Worm (Caenorhabditis elegans) whole organism, early embryonic: ENCODE results near the gene W02B12.11.
"Not testable (repeated sequence)": the region's sequence is repeated elsewhere in the genome, so short reads cannot be mapped to it uniquely, and the experiment has no call there.

ENCODE experiments used
- B0310.2 ChIP-seq: sonication (generic microtip); optimal IDR thresholded peaks from 2 replicates; lab custom pipeline; 2016; ENCODE audit warnings: mild to moderate bottlenecking, missing genetic modification characterization, missing compliant biosample characterization
- F13C5.2 ChIP-seq: sonication (generic microtip); optimal IDR thresholded peaks from 2 replicates; lab custom pipeline; 2017; ENCODE audit warnings: mild to moderate bottlenecking, missing genetic modification characterization, inconsistent platforms, missing compliant biosample characterization
- aly-1 ChIP-seq: sonication (generic microtip); optimal IDR thresholded peaks from 2 replicates; lab custom pipeline; 2016; ENCODE audit warnings: missing genetic modification characterization, missing compliant biosample characterization
- ama-1 ChIP-seq: fragments of 150-350 bp; optimal IDR thresholded peaks from 2 replicates; lab custom pipeline; 2014
- ceh-13 ChIP-seq: fragments of 200-800 bp; sonication (Bioruptor generic); optimal IDR thresholded peaks from 2 replicates; lab custom pipeline; 2018; ENCODE audit warnings: mild to moderate bottlenecking, missing genetic modification characterization, missing compliant biosample characterization
- ceh-36 ChIP-seq: sonication (generic microtip); optimal IDR thresholded peaks from 2 replicates; lab custom pipeline; 2016; ENCODE audit warnings: missing genetic modification characterization, inconsistent platforms, missing compliant biosample characterization
- ets-7 ChIP-seq: sonication (generic microtip); optimal IDR thresholded peaks from 2 replicates; lab custom pipeline; 2016; ENCODE audit warnings: missing genotype, missing genetic modification characterization, missing compliant biosample characterization
- flt-1 ChIP-seq: fragments of 200-800 bp; sonication (Bioruptor generic); IDR thresholded peaks from 2 replicates; pipeline ENCODE4 v1.3.6; 2022; ENCODE audit warnings: missing genetic modification characterization, missing compliant biosample characterization
- hmbx-1 ChIP-seq: sonication (generic microtip); optimal IDR thresholded peaks from 2 replicates; lab custom pipeline; 2016; ENCODE audit warnings: mild to moderate bottlenecking, missing genetic modification characterization, missing compliant biosample characterization
- hmg-4 ChIP-seq: fragments of 200-800 bp; sonication (Bioruptor generic); optimal IDR thresholded peaks from 2 replicates; lab custom pipeline; 2018; ENCODE audit warnings: mild to moderate bottlenecking, missing genetic modification characterization, missing compliant biosample characterization
- hnd-1 ChIP-seq: sonication (generic microtip); optimal IDR thresholded peaks from 2 replicates; lab custom pipeline; 2016; ENCODE audit warnings: missing genetic modification characterization, missing compliant biosample characterization
- pes-1 ChIP-seq: fragments of 200-800 bp; sonication (Bioruptor generic); IDR thresholded peaks from 2 replicates; pipeline ENCODE4 v1.3.6; 2022; ENCODE audit warnings: missing genetic modification reagents, missing genetic modification characterization, missing compliant biosample characterization
- scrt-1 ChIP-seq: fragments of 200-800 bp; sonication (Bioruptor generic); IDR thresholded peaks from 2 replicates; pipeline ENCODE4 v1.3.6; 2022; ENCODE audit warnings: missing genetic modification characterization, missing compliant biosample characterization
- sea-1 ChIP-seq: fragments of 200-800 bp; sonication (Bioruptor generic); conservative IDR thresholded peaks from 2 replicates; pipeline ENCODE4 v1.3.6; 2022; ENCODE audit warnings: missing genetic modification characterization, missing compliant biosample characterization
- tbx-11 ChIP-seq: fragments of 200-800 bp; sonication (Bioruptor generic); IDR thresholded peaks from 2 replicates; pipeline ENCODE4 v1.3.6; 2022; ENCODE audit warnings: missing genetic modification characterization, missing compliant biosample characterization
- tbx-37 ChIP-seq: fragments of 200-800 bp; sonication (Bioruptor generic); conservative IDR thresholded peaks from 2 replicates; pipeline ENCODE4 v1.3.6; 2022; ENCODE audit warnings: missing genetic modification reagents, missing genetic modification characterization, missing compliant biosample characterization
- tra-4 ChIP-seq: sonication (generic microtip); optimal IDR thresholded peaks from 2 replicates; lab custom pipeline; 2017; ENCODE audit warnings: missing genetic modification characterization, missing compliant biosample characterization

W02B12.11 gene

DNA sequence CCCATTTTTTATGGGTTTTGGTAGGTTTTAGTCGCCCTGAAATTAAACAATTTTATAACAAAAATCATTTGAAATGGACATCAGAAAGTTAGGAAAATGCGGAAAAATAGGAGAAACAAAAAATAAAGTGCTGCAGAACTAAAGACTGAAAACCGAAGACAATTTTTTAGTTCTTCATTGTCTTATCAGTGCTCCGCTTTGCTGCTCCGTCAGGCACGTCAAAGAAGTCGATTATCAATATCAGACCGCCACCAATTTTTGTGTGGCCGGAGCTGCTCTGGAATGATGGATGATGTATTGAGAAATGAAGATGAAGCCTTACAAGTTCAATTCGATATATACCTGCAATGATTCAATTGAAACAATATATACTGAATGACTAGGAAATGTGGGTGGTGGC lies 35.2 kb upstream of the W02B12.11 start, which contains the start of gene vha-6:
TSS of gene vha-6 (minus strand) at position 36 of the 400 bp plus-strand sequence.
- no peak for TF ChIP-seq hnd-1
- TF ChIP-seq scrt-1, result no peak
- no peak for TF ChIP-seq sea-1 (GFP tag; lab: Robert Waterston, UW)
- no peak for TF ChIP-seq F13C5.2 (tag; lab: Kevin White, UChicago)
- no peak for TF ChIP-seq pes-1
- no peak for TF ChIP-seq tbx-11 (GFP tag; lab: Robert Waterston, UW)

DNA sequence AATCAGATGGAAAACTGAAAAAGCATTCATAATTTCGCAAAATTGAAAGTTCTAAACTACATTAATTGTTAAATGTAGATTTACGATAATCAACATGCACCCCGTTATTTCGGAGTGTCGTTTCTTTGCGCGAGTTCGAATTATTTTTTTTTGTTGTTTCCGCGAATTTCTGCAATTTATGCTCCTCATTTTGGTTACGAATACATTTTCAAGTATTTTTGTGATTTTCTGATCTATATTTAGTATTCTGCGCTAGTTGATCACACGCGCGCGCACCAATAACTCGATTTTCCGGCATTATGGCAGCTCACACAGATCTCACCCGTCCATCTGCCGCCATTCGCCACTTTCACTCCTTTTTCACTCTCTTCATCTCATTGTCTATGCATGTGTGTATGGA lies 33.4 kb upstream of the W02B12.11 start, which contains the start of gene VW02B12L.2:
TSS of gene VW02B12L.2 (minus strand) at position 65 of the 400 bp plus-strand sequence.
- TF ChIP-seq scrt-1 (no peak), B0310.2 (tag; lab: Kevin White, UChicago) (no peak), ets-7 (tag; lab: Kevin White, UChicago) (no peak), aly-1 (tag; lab: Kevin White, UChicago) (no peak), tbx-37 (no peak), hmg-4 (GFP tag; lab: Kevin White, UChicago) (peak; percentile 21), hnd-1 (no peak), flt-1 (GFP tag; lab: Robert Waterston, UW) (no peak), tbx-11 (GFP tag; lab: Robert Waterston, UW) (no peak)

DNA sequence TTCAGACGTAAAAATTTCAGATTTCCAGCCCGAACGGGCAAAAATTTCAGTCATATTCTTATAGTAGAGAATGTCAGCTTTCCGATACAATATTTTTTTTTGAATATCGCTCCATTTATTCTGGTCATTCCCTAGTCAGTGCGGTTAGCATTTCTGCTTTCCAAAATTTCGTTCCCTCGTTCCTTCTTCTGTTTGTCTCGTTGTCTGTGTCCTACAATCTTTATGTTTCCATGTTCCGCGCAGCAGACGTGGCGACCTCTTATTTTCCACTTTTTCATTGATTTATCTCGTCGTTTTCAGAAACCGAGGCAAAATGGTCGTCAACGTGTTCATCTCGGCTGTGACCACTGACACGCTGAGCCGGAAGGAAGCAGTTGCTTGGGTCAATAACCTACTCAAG lies 31.2 kb upstream of the W02B12.11 start, which contains the start of gene ebp-2:
TSS of gene ebp-2 (plus strand) at position 301 of the 400 bp plus-strand sequence.
- TF ChIP-seq ets-7 (tag; lab: Kevin White, UChicago); sea-1 (GFP tag; lab: Robert Waterston, UW); pes-1: not testable (repeated sequence)

DNA sequence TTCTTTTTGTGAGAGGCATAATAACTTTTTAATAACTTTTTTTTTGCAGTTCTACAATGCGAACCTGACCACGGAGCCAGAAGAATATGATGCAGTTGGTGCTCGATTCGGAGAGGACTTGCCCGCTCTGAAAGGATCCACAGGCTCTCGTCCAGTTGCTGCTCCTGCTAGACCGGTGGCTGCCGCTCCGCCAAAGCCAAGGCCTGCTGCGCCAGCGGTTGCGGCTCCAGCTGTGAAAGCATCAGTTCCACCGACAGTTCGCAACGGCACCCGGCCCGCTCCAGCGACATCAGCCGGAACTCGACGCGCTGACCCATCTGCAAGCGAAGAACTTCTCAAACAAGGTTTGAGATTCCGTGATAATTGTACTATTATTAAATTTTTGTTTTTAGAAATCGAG lies 30.5 kb upstream of the W02B12.11 start:
- no peak for TF ChIP-seq ets-7 (tag; lab: Kevin White, UChicago)

DNA sequence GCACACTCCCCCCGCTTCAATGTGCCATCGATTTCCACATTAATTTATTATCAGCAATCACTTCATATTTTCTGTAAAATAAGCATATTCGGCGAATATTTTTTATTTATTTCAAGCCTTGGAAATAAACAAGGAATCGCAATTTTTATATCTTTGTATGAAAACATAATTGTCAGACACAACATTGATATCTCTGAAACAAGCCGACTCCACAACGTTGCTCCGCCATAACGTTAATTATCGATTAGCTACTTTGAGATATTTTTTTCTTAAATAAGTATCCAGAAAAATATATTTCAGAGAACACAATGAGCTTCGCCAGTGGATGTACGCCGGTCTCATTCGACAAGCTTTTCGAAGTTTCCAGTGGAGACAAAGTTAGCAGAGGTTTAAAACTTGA lies 29.8 kb upstream of the W02B12.11 start, which contains the start of gene adbp-1:
TSS of gene adbp-1 (plus strand) at position 301 of the 400 bp plus-strand sequence.
- TF ChIP-seq flt-1 (GFP tag; lab: Robert Waterston, UW) (no peak), sea-1 (GFP tag; lab: Robert Waterston, UW) (no peak), B0310.2 (tag; lab: Kevin White, UChicago) (no peak), hnd-1 (no peak)

DNA sequence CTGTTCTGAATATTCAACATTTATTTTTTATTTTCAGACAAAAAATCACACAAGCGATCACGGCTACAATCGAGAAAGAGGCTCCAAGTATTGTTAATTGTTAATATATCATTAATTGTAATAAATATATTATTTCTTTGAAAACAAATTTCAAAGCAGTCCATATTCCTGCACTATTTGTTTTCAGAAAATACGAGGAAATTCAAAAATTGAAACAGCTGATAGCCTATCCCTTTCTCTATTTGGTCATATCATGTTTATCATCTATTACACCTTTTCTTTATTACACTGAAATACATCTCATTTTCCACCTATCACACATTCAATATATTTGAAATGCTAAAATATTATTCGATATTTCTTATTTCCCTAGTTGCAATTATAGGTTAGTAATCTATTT lies 28.7 kb upstream of the W02B12.11 start, which contains the start of gene W02B12.13:
TSS of gene W02B12.13 (plus strand) at position 301 of the 400 bp plus-strand sequence.
- TF ChIP-seq ama-1 (lab: Kevin White, UChicago), result no peak
- no peak for TF ChIP-seq tbx-11 (GFP tag; lab: Robert Waterston, UW)
- no peak for TF ChIP-seq hmg-4 (GFP tag; lab: Kevin White, UChicago)
- TF ChIP-seq flt-1 (GFP tag; lab: Robert Waterston, UW), result no peak
- TF ChIP-seq ets-7 (tag; lab: Kevin White, UChicago), result no peak
- no peak for TF ChIP-seq ceh-36
- TF ChIP-seq hnd-1, result no peak
- TF ChIP-seq F13C5.2 (tag; lab: Kevin White, UChicago), result no peak
- no peak for TF ChIP-seq aly-1 (tag; lab: Kevin White, UChicago)
- no peak for TF ChIP-seq pes-1
- TF ChIP-seq hmbx-1, result no peak
- no peak for TF ChIP-seq ceh-13 (GFP tag; lab: Kevin White, UChicago)
- no peak for TF ChIP-seq tra-4 (tag; lab: Kevin White, UChicago)
- TF ChIP-seq scrt-1, result no peak
- TF ChIP-seq tbx-37, result no peak
- no peak for TF ChIP-seq sea-1 (GFP tag; lab: Robert Waterston, UW)
- TF ChIP-seq B0310.2 (tag; lab: Kevin White, UChicago), result no peak

DNA sequence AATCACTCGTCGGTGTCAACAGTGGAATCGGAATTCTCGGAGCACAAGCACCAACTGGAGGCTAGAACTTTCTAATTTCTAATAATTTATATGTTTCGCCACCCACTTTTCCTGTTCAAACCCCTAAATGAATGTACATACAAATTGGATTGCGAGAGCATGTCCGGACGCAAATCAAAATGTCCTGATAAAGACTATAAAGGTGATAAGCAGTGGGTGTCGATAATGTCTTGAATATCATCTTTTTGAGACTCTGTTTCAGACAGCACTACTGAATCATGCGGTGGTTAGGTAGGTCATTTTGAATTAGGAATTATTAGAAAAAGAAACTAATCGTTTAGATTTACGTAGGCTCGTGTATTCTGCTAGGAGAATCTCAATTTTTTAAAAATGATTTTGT lies 24.9 kb upstream of the W02B12.11 start, which contains the start of gene W02B12.1:
TSS of gene W02B12.1 (plus strand) at position 269 of the 400 bp plus-strand sequence.
- no peak for TF ChIP-seq flt-1 (GFP tag; lab: Robert Waterston, UW)
- TF ChIP-seq sea-1 (GFP tag; lab: Robert Waterston, UW), result no peak
- TF ChIP-seq scrt-1, result no peak
- TF ChIP-seq hmg-4 (GFP tag; lab: Kevin White, UChicago), result no peak
- no peak for TF ChIP-seq ets-7 (tag; lab: Kevin White, UChicago)
- no peak for TF ChIP-seq ceh-13 (GFP tag; lab: Kevin White, UChicago)
- TF ChIP-seq tra-4 (tag; lab: Kevin White, UChicago), result no peak
- no peak for TF ChIP-seq ceh-36
- TF ChIP-seq aly-1 (tag; lab: Kevin White, UChicago), result no peak
- no peak for TF ChIP-seq tbx-11 (GFP tag; lab: Robert Waterston, UW)

DNA sequence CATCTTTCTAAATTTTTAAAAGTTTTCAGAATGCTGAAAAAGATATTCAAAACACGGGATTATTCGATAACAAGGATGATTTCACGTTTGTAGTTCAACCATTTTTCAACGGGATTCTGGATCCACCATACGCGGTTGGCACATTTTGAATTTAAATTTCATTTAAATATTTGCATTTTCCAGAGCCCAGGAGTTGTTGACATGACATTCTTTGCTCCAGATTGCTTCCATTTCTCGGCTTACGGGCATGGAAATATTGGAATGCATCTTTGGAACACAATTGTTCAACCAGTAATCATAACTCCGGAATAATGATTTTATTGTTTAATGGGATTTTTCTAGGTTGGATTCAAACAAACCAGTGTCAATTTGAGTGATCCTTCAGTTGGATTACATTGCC lies 22.8 kb upstream of the W02B12.11 start:
- no peak for TF ChIP-seq ama-1 (lab: Kevin White, UChicago)

DNA sequence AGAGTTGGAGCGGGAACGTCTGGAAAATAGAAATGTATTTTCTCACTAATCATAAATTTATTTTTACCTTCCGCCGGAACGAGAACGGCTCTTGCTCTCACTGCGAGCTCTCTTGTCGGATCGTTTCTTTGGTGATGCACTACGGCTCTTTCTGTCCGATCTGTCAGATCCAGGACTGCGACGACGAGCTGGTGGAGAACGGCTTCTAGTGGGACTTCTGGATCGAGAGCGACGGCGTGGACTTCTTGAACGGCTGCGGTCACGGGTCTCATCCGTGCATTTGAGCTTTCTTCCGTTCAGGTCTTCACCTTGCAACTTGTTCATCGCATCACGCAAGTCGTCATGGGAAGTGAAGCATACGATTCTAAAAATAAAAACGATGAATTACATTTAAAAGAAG lies 21.9 kb upstream of the W02B12.11 start:
- TF ChIP-seq tbx-37, result no peak
- TF ChIP-seq ceh-36, result no peak
- TF ChIP-seq flt-1 (GFP tag; lab: Robert Waterston, UW), result no peak
- TF ChIP-seq scrt-1, result no peak
- TF ChIP-seq ceh-13 (GFP tag; lab: Kevin White, UChicago), result no peak
- no peak for TF ChIP-seq aly-1 (tag; lab: Kevin White, UChicago)
- TF ChIP-seq tra-4 (tag; lab: Kevin White, UChicago), result no peak
- no peak for TF ChIP-seq tbx-11 (GFP tag; lab: Robert Waterston, UW)
- no peak for TF ChIP-seq hmbx-1
- TF ChIP-seq sea-1 (GFP tag; lab: Robert Waterston, UW), result no peak
- TF ChIP-seq ama-1 (lab: Kevin White, UChicago), result no peak
- no peak for TF ChIP-seq hmg-4 (GFP tag; lab: Kevin White, UChicago)
- no peak for TF ChIP-seq F13C5.2 (tag; lab: Kevin White, UChicago)
- no peak for TF ChIP-seq pes-1
